Fruit fly (Drosophila melanogaster) whole organism, wandering third instar larva: ENCODE measurements around the gene BORCS6.

Experiments
- Jra ChIP-seq: sonication (Bioruptor generic); optimal IDR thresholded peaks from 2 replicates; lab custom pipeline; 2016; ENCODE audit warnings: missing biosample characterization, missing genetic modification characterization
- Mio ChIP-seq: sonication (Bioruptor generic); optimal IDR thresholded peaks from 2 replicates; lab custom pipeline; 2016; ENCODE audit warnings: missing biosample characterization, missing genetic modification characterization
- N ChIP-seq: fragments of >200 bp; optimal IDR thresholded peaks from 2 replicates; lab custom pipeline; 2018; ENCODE audit warnings: missing biosample characterization, missing external identifiers, missing genetic modification characterization
- OdsH ChIP-seq: fragments of 200-800 bp; sonication (Bioruptor generic); optimal IDR thresholded peaks from 2 replicates; lab custom pipeline; 2016; ENCODE audit warnings: missing biosample characterization, mild to moderate bottlenecking, missing genetic modification characterization
- Vsx2 ChIP-seq: fragments of 200-300, 225-300 bp; sonication (Bioruptor generic); optimal IDR thresholded peaks from 2 replicates; lab custom pipeline; 2018; ENCODE audit warnings: missing biosample characterization, missing genetic modification characterization; ENCODE audit not compliant: partially characterized antibody
- dsf ChIP-seq: sonication (Bioruptor generic); optimal IDR thresholded peaks from 2 replicates; lab custom pipeline; 2016; ENCODE audit warnings: missing biosample characterization, missing genetic modification characterization, borderline replicate concordance
- ey ChIP-seq: fragments of 200-800 bp; sonication (Bioruptor generic); optimal IDR thresholded peaks from 2 replicates; lab custom pipeline; 2016; ENCODE audit warnings: missing biosample characterization, missing genetic modification characterization
- fru ChIP-seq: fragments of 200-800 bp; sonication (Bioruptor generic); optimal IDR thresholded peaks from 3 replicates; lab custom pipeline; 2016; ENCODE audit warnings: missing biosample characterization, mild to moderate bottlenecking, missing genetic modification characterization
- h ChIP-seq: fragments of 200-800 bp; sonication (Bioruptor generic); optimal IDR thresholded peaks from 3 replicates; lab custom pipeline; 2016; ENCODE audit warnings: missing biosample characterization, mild to moderate bottlenecking, missing genetic modification characterization
- lola ChIP-seq: fragments of >200 bp; optimal IDR thresholded peaks from 2 replicates; lab custom pipeline; 2017; ENCODE audit warnings: missing biosample characterization, missing genetic modification characterization
- pan ChIP-seq: fragments of >200 bp; optimal IDR thresholded peaks from 2 replicates; lab custom pipeline; 2017
- tai ChIP-seq: sonication (Bioruptor generic); optimal IDR thresholded peaks from 2 replicates; lab custom pipeline; 2016; ENCODE audit warnings: missing biosample characterization, missing genetic modification characterization
- woc ChIP-seq: sonication (Bioruptor generic); optimal IDR thresholded peaks from 2 replicates; lab custom pipeline; 2016; ENCODE audit warnings: missing biosample characterization, mild to moderate bottlenecking, missing genetic modification characterization

DNA sequence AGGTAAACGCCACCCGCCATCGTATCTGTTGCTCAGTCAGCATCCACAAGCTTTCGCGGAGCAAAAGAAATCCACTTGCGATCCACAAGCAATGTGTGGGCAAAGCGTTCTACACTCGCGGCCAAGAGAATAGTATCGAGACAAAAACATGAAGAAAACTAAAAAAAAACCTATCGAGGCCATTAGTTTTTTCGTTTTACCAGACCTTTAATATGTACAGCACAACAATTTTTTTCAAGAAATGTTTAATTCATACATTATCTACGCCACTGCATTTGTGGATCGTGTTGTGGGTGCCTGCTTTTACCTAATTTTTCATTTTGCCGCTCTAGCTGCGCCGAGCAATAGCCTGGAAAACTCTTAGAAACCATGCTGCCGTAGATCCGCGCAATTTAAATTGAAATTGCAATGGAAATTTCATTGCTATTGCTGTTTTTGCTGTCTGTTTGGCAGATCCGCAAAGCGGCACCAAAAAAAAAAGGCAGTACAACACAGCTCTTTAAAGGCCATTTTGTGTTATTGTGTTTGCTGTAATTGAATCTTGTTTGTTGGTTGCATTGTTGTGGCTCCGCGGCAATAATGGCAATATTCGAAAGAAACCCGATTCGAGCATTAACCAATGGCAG is 22.5 kb downstream of the BORCS6 start:
- TF ChIP-seq OdsH (GFP tag; lab: Kevin White, UChicago) (peak; percentile 4), Jra (no peak), pan (lab: Kevin White, UChicago) (no peak), tai (GFP tag; lab: Kevin White, UChicago) (no peak), fru (peak; percentile 13), lola (GFP tag; lab: Kevin White, UChicago) (no peak), N (GFP tag; lab: Kevin White, UChicago) (no peak), h (GFP tag; lab: Kevin White, UChicago) (peak; percentile 44), Mio (no peak), ey (GFP tag; lab: Kevin White, UChicago) (peak; percentile 8), dsf (no peak), woc (GFP tag; lab: Kevin White, UChicago) (no peak), Vsx2 (no peak)
